Worm (Caenorhabditis elegans): ENCODE measurements around the gene sra-12.
"Not testable (repeated sequence)": the region's sequence is repeated elsewhere in the genome, so short reads cannot be mapped to it uniquely, and the experiment has no call there.

The sra-12 gene

ce11 chrII:10904379-10904778 is at the start of gene sra-12:
sra-12 (minus strand) TSS chrII:10904479.
- not testable (repeated sequence) for TF ChIP-seq tra-4 (tag; optimal IDR thresholded peaks at IDR 0.05); B0310.2 (tag; optimal IDR thresholded peaks at IDR 0.05); flt-1 (GFP tag; IDR thresholded peaks at IDR 0.05)

ce11 chrII:10953065-10953464 is 48.8 kb upstream of the sra-12 start, which contains the start of gene nos-1:
nos-1 (minus strand) TSS chrII:10953165.
- TF ChIP-seq hnd-1 (tag; optimal IDR thresholded peaks at IDR 0.05) (no peak), tbx-11 (GFP tag; IDR thresholded peaks at IDR 0.05) (no peak), B0310.2 (tag; optimal IDR thresholded peaks at IDR 0.05) (no peak), pes-1 (GFP tag; IDR thresholded peaks at IDR 0.05) (no peak), F13C5.2 (tag; optimal IDR thresholded peaks at IDR 0.05) (no peak), aly-1 (tag; optimal IDR thresholded peaks at IDR 0.05) (no peak), tra-4 (tag; optimal IDR thresholded peaks at IDR 0.05) (no peak), flt-1 (GFP tag; IDR thresholded peaks at IDR 0.05) (no peak), ceh-36 (tag; optimal IDR thresholded peaks at IDR 0.05) (no peak), tbx-37 (GFP tag; conservative IDR thresholded peaks at IDR 0.05) (no peak), hmg-4 (GFP tag; optimal IDR thresholded peaks at IDR 0.05) (no peak)

ce11 chrII:10950107-10950679 is 45.9 kb upstream of the sra-12 start, which contains the start of gene gst-5:
gst-5 (plus strand) TSS chrII:10950352.
- TF ChIP-seq hmbx-1 (tag; optimal IDR thresholded peaks at IDR 0.05): no peak
- no peak for TF ChIP-seq flt-1 (GFP tag; IDR thresholded peaks at IDR 0.05)
- TF ChIP-seq aly-1 (tag; optimal IDR thresholded peaks at IDR 0.05): no peak
- no peak for TF ChIP-seq F13C5.2 (tag; optimal IDR thresholded peaks at IDR 0.05)
- TF ChIP-seq ets-7 (tag; optimal IDR thresholded peaks at IDR 0.05): no peak
- no peak for TF ChIP-seq ceh-36 (tag; optimal IDR thresholded peaks at IDR 0.05)
- no peak for TF ChIP-seq ama-1 (optimal IDR thresholded peaks at IDR 0.05)
- no peak for TF ChIP-seq pes-1 (GFP tag; IDR thresholded peaks at IDR 0.05)

ce11 chrII:10949383-10949782 is 45.1 kb upstream of the sra-12 start:
- TF ChIP-seq aly-1 (tag; optimal IDR thresholded peaks at IDR 0.05): no peak

- TF ChIP-seq F13C5.2 (tag; optimal IDR thresholded peaks at IDR 0.05): no peak
- no peak for TF ChIP-seq flt-1 (GFP tag; IDR thresholded peaks at IDR 0.05)
- no peak for TF ChIP-seq ceh-36 (tag; optimal IDR thresholded peaks at IDR 0.05)
- TF ChIP-seq B0310.2 (tag; optimal IDR thresholded peaks at IDR 0.05): no peak
- TF ChIP-seq ceh-13 (GFP tag; optimal IDR thresholded peaks at IDR 0.05): no peak
- TF ChIP-seq scrt-1 (GFP tag; IDR thresholded peaks at IDR 0.05): no peak
- no peak for TF ChIP-seq pes-1 (GFP tag; IDR thresholded peaks at IDR 0.05)
- TF ChIP-seq tbx-11 (GFP tag; IDR thresholded peaks at IDR 0.05): no peak
- TF ChIP-seq sea-1 (GFP tag; conservative IDR thresholded peaks at IDR 0.05): no peak
- TF ChIP-seq ama-1 (optimal IDR thresholded peaks at IDR 0.05): no peak
- no peak for TF ChIP-seq hnd-1 (tag; optimal IDR thresholded peaks at IDR 0.05)
- no peak for TF ChIP-seq hmbx-1 (tag; optimal IDR thresholded peaks at IDR 0.05)
- no peak for TF ChIP-seq tbx-37 (GFP tag; conservative IDR thresholded peaks at IDR 0.05)
- no peak for TF ChIP-seq hmg-4 (GFP tag; optimal IDR thresholded peaks at IDR 0.05)
- TF ChIP-seq ets-7 (tag; optimal IDR thresholded peaks at IDR 0.05): no peak
- TF ChIP-seq aly-1 (tag; optimal IDR thresholded peaks at IDR 0.05): no peak
- no peak for TF ChIP-seq tra-4 (tag; optimal IDR thresholded peaks at IDR 0.05)
Observed at ce11 chrII:10948236-10949025, 44.2 kb upstream of the sra-12 start.

DNA sequence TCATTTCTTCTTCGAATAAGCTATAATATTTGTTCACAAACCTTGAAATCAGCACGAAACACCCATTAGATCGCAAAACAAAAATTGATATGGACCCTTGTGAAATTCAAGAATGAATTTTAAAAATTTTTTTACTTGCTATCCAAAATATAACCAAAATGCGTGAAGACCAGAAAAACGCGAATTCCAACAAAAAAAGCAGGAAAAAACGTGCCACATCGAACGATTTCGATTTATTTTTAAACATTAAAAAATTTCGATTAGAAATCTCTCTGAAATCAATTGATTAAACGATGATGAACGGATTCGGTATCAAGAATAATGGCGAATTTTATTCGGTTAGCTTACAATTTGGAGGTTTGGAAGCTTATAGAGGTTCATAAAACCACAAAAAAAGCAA is 43.0 kb upstream of the sra-12 start, which contains the start of the genes tceb-3 and gskl-1:
tceb-3 (minus strand) TSS at position 101 of the 400 bp plus-strand sequence.
gskl-1 (plus strand) TSS at position 243 of the 400 bp plus-strand sequence.
- TF ChIP-seq pes-1 (GFP tag; IDR thresholded peaks at IDR 0.05) (no peak), tbx-11 (GFP tag; IDR thresholded peaks at IDR 0.05) (no peak), tra-4 (tag; optimal IDR thresholded peaks at IDR 0.05) (no peak), B0310.2 (tag; optimal IDR thresholded peaks at IDR 0.05) (no peak), ceh-13 (GFP tag; optimal IDR thresholded peaks at IDR 0.05) (no peak), ets-7 (tag; optimal IDR thresholded peaks at IDR 0.05) (no peak), tbx-37 (GFP tag; conservative IDR thresholded peaks at IDR 0.05) (no peak), hmg-4 (GFP tag; optimal IDR thresholded peaks at IDR 0.05) (no peak), sea-1 (GFP tag; conservative IDR thresholded peaks at IDR 0.05) (no peak), aly-1 (tag; optimal IDR thresholded peaks at IDR 0.05) (no peak), ama-1 (optimal IDR thresholded peaks at IDR 0.05) (no peak), F13C5.2 (tag; optimal IDR thresholded peaks at IDR 0.05) (no peak), scrt-1 (GFP tag; IDR thresholded peaks at IDR 0.05) (no peak), hnd-1 (tag; optimal IDR thresholded peaks at IDR 0.05) (no peak), hmbx-1 (tag; optimal IDR thresholded peaks at IDR 0.05) (no peak), flt-1 (GFP tag; IDR thresholded peaks at IDR 0.05) (no peak), ceh-36 (tag; optimal IDR thresholded peaks at IDR 0.05) (no peak)

DNA sequence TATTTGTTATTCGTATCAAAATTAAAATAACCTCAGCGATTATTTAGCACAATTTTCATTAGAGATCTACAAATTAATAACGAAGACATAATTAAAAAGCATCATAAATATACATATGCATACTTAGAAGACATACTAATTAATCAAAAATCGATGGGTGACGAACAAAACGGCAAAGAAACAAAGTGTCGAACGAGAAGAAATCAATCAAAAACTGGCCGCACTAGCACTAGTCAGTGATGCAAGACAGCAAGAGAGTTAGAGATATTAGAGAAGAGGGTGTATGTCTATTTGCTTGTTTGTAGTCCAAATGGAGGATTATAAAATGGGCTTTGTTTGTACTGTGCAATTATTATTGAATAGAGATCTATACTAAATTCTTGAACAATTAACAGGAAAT is 42.6 kb upstream of the sra-12 start:
- TF ChIP-seq ceh-13 (GFP tag; optimal IDR thresholded peaks at IDR 0.05) (no peak), aly-1 (tag; optimal IDR thresholded peaks at IDR 0.05) (no peak), flt-1 (GFP tag; IDR thresholded peaks at IDR 0.05) (no peak), ets-7 (tag; optimal IDR thresholded peaks at IDR 0.05) (no peak), hmg-4 (GFP tag; optimal IDR thresholded peaks at IDR 0.05) (no peak), tbx-37 (GFP tag; conservative IDR thresholded peaks at IDR 0.05) (no peak), hmbx-1 (tag; optimal IDR thresholded peaks at IDR 0.05) (no peak), hnd-1 (tag; optimal IDR thresholded peaks at IDR 0.05) (no peak), ceh-36 (tag; optimal IDR thresholded peaks at IDR 0.05) (no peak), B0310.2 (tag; optimal IDR thresholded peaks at IDR 0.05) (no peak), sea-1 (GFP tag; conservative IDR thresholded peaks at IDR 0.05) (no peak), tra-4 (tag; optimal IDR thresholded peaks at IDR 0.05) (no peak)
